Fruit fly (Drosophila melanogaster) whole organism, wandering third instar larva: ENCODE results near the gene dpr19.

Source experiments
- HLH106 ChIP-seq: fragments of 200-800 bp; optimal IDR thresholded peaks from 3 replicates; lab custom pipeline; 2019; ENCODE audit warnings: missing biosample characterization, mild to moderate bottlenecking, missing genetic modification characterization, moderate library complexity
- Hr78 ChIP-seq: fragments of >200 bp; optimal IDR thresholded peaks from 2 replicates; lab custom pipeline; 2017; ENCODE audit warnings: missing biosample characterization, missing genetic modification characterization
- dl ChIP-seq, 2 experiments: fragments of 175-275, 200-275 bp in 1 of 2; fragments of 200-275 bp in 1 of 2; sonication (Bioruptor generic); optimal IDR thresholded peaks; lab custom pipeline; 2018; ENCODE audit warnings: mild to moderate bottlenecking in 2 of 2, missing biosample characterization in 2 of 2, missing genetic modification characterization in 2 of 2, moderate library complexity in 2 of 2; ENCODE audit not compliant: partially characterized antibody in 2 of 2, insufficient read depth in 1 of 2
- h ChIP-seq: fragments of 200-800 bp; sonication (Bioruptor generic); optimal IDR thresholded peaks from 3 replicates; lab custom pipeline; 2016; ENCODE audit warnings: missing biosample characterization, mild to moderate bottlenecking, missing genetic modification characterization
- usp ChIP-seq: fragments of >200 bp; optimal IDR thresholded peaks from 2 replicates; lab custom pipeline; 2017; ENCODE audit warnings: missing biosample characterization, missing genetic modification characterization

- TF ChIP-seq dl (GFP tag; optimal IDR thresholded peaks at IDR 0.05; lab: Kevin White, UChicago; ENCODE audit: insufficient read depth in 1 of 2, partially characterized antibody in 2 of 2) (no peak), h (GFP tag; lab: Kevin White, UChicago) (no peak), usp (GFP tag; lab: Kevin White, UChicago) (no peak), Hr78 (GFP tag; lab: Kevin White, UChicago) (no peak), HLH106 (tag; lab: Kevin White, UChicago) (peak; percentile 69)
These were observed at the start of gene dpr19, which contains the start of gene CG33303 for dm6 chr2L:10375464-10376236.
